Worm (Caenorhabditis elegans) whole organism, L4/young adult: ENCODE results near the gene H41C03.1.

Source experiments
- W03F9.2 ChIP-seq: fragments of 150-350 bp; optimal IDR thresholded peaks from 2 replicates; lab custom pipeline; 2014; ENCODE audit warnings: missing biosample characterization, missing genetic modification characterization
- dao-5 ChIP-seq: sonication (generic microtip); optimal IDR thresholded peaks from 2 replicates; lab custom pipeline; 2016; ENCODE audit warnings: missing genotype, missing genetic modification characterization, moderate library complexity, missing compliant biosample characterization
- him-1 ChIP-seq: sonication (generic microtip); optimal IDR thresholded peaks from 2 replicates; lab custom pipeline; 2016; ENCODE audit warnings: missing genotype, missing genetic modification reagents, missing genetic modification characterization, missing compliant biosample characterization

ce11 chrII:5805303-5805702 is 48.9 kb upstream of the H41C03.1 start, which contains the start of gene K05F1.10:
- TF ChIP-seq him-1 (tag; lab: Kevin White, UChicago) (no peak), W03F9.2 (tag; lab: Kevin White, UChicago) (no peak), dao-5 (no peak)
